Worm (Caenorhabditis elegans) whole organism, young adult: Measurements from ENCODE around the gene mnr-1.

ENCODE experiments used
- C06A6.2 ChIP-seq: fragments of 200-800 bp; sonication (Bioruptor generic); conservative IDR thresholded peaks from 2 replicates; pipeline ENCODE4 v1.3.6; 2022; ENCODE audit warnings: missing genetic modification characterization, missing compliant biosample characterization
- F37B4.10 ChIP-seq: fragments of 200-800 bp; sonication (Bioruptor generic); IDR thresholded peaks from 2 replicates; pipeline ENCODE4 v1.3.6; 2022; ENCODE audit warnings: missing genetic modification characterization, missing compliant biosample characterization
- F39B2.1 ChIP-seq: fragments of 200-800 bp; sonication (Bioruptor generic); IDR thresholded peaks from 2 replicates; pipeline ENCODE4 v1.3.6; 2022; ENCODE audit warnings: missing genetic modification reagents, missing genetic modification characterization, missing compliant biosample characterization
- attf-6 ChIP-seq: fragments of 200-800 bp; sonication (Bioruptor generic); IDR thresholded peaks from 2 replicates; pipeline ENCODE4 v1.3.6; 2022; ENCODE audit warnings: missing genetic modification reagents, missing genetic modification characterization, missing compliant biosample characterization
- egrh-3 ChIP-seq: fragments of 200-800 bp; sonication (Bioruptor generic); IDR thresholded peaks from 2 replicates; pipeline ENCODE4 v1.3.6; 2022; ENCODE audit warnings: missing genetic modification reagents, missing genetic modification characterization, missing compliant biosample characterization
- madf-6 ChIP-seq: fragments of 200-800 bp; sonication (Bioruptor generic); IDR thresholded peaks from 2 replicates; pipeline ENCODE4 v1.3.6; 2022; ENCODE audit warnings: missing genetic modification reagents, missing genetic modification characterization, missing compliant biosample characterization
- mcd-1 ChIP-seq: fragments of 200-800 bp; sonication (Bioruptor generic); IDR thresholded peaks from 2 replicates; pipeline ENCODE4 v1.3.6; 2022; ENCODE audit warnings: missing genetic modification reagents, missing genetic modification characterization, missing compliant biosample characterization
- zfh-2 ChIP-seq: fragments of 200-800 bp; sonication (Bioruptor generic); conservative IDR thresholded peaks from 2 replicates; pipeline ENCODE4 v1.3.6; 2022; ENCODE audit warnings: missing genetic modification reagents, missing genetic modification characterization, missing compliant biosample characterization

mnr-1 gene

ce11 chrV:20703998-20704572, 49.6 kb downstream of the mnr-1 start, which contains the start of the genes F53F8.5 and F53F8.6 (continued):
- TF ChIP-seq F37B4.10 (GFP tag; lab: Robert Waterston, UW) (no peak), attf-6 (GFP tag; lab: Robert Waterston, UW) (no peak), madf-6 (GFP tag; lab: Robert Waterston, UW) (peak; percentile 46; the same call in 1 of the 2 replicates), mcd-1 (no peak), C06A6.2 (GFP tag; lab: Robert Waterston, UW) (no peak)

ce11 chrV:20705125-20705524, 50.7 kb downstream of the mnr-1 start:
- TF ChIP-seq zfh-2, result 0 out of 2 replicates have a peak, but pooled peaks have one; percentile 35
- TF ChIP-seq egrh-3 (GFP tag; lab: Robert Waterston, UW), result peak; percentile 60; the same call in 1 of the 2 replicates
- TF ChIP-seq F39B2.1, result 0 out of 2 replicates have a peak, but pooled peaks have one; percentile 12
